Worm (Caenorhabditis elegans) whole organism, L4/young adult: ENCODE data around the gene srg-59.

Experiments
- W03F9.2 ChIP-seq: fragments of 150-350 bp; optimal IDR thresholded peaks from 2 replicates; lab custom pipeline; 2014; ENCODE audit warnings: missing biosample characterization, missing genetic modification characterization
- dao-5 ChIP-seq: sonication (generic microtip); optimal IDR thresholded peaks from 2 replicates; lab custom pipeline; 2016; ENCODE audit warnings: missing genotype, missing genetic modification characterization, moderate library complexity, missing compliant biosample characterization
- him-1 ChIP-seq: sonication (generic microtip); optimal IDR thresholded peaks from 2 replicates; lab custom pipeline; 2016; ENCODE audit warnings: missing genotype, missing genetic modification reagents, missing genetic modification characterization, missing compliant biosample characterization

DNA sequence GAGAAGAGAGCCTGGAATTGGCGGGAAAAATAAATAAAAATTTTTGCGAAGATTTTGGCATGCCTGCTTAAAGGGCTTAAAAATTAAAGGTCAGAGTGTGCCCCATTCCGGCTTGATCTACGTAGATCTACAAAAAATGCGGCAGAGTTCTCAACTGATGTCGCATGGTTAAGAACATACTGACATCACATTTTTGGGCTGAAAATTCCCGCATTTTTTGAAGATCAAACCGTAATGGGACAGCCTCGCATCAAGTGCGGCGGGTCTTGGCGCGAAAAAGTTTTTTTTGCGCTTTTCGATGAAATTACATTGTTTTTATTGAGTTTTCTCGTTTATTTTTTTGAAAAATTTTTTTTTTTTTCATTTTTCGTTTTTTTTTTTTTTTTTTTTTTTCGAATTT, 34.2 kb downstream of the srg-59 start:
- TF ChIP-seq dao-5 (tag; lab: Kevin White, UChicago) (no peak), him-1 (tag; lab: Kevin White, UChicago) (no peak), W03F9.2 (tag; lab: Kevin White, UChicago) (no peak)
